Worm (Caenorhabditis elegans): ENCODE measurements around the gene cec-7.

DNA sequence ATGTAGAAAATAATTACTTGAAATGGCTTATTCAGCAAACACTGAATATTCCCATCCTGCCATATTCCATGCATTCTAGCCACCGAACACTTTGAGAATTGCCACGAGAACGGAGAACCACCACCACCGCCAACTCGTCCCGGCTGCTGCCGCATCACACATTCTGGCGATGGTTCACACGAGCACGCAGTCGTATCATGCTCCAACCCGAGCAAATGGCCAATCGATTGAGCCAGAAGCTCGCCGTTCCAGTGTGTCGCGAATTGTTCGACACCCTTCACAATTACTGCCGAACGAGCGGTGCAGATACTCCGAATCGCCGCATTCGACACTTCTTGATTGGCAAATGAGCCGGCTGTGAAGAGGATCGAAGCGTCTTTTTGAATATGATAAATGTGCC is 7.8 kb upstream of the cec-7 start:
- no peak for TF ChIP-seq nhr-28 (tag; optimal IDR thresholded peaks at IDR 0.05)
- TF ChIP-seq eor-1 (tag; optimal IDR thresholded peaks at IDR 0.05): no peak
- no peak for TF ChIP-seq pha-4 (tag; optimal IDR thresholded peaks at IDR 0.05)
- no peak for TF ChIP-seq fos-1 (tag; optimal IDR thresholded peaks at IDR 0.05)
- no peak for TF ChIP-seq nhr-25 (tag; optimal IDR thresholded peaks at IDR 0.05)
- TF ChIP-seq nhr-237 (tag; optimal IDR thresholded peaks at IDR 0.05): no peak
- no peak for TF ChIP-seq ztf-4 (tag; optimal IDR thresholded peaks at IDR 0.05)
